Fruit fly (Drosophila melanogaster) whole organism, embryonic: Measurements from ENCODE around the gene Dis3l2.

Source experiments
- Atf6 ChIP-seq: fragments of 200-800 bp; sonication (Bioruptor generic); IDR thresholded peaks from 2 replicates; pipeline ENCODE4 v1.3.6; 2022; ENCODE audit warnings: missing biosample characterization, missing genetic modification characterization
- BEAF-32 ChIP-seq: fragments of 200-800 bp; sonication (Bioruptor generic); optimal IDR thresholded peaks from 3 replicates; lab custom pipeline; 2017; ENCODE audit warnings: missing biosample characterization, missing genetic modification characterization, mild to moderate bottlenecking, moderate library complexity, missing genetic modification reagents
- BtbVII ChIP-seq: fragments of 200-800 bp; sonication (Bioruptor generic); optimal IDR thresholded peaks from 3 replicates; lab custom pipeline; 2017; ENCODE audit warnings: missing biosample characterization, mild to moderate bottlenecking, missing genetic modification characterization
- C15 ChIP-seq: fragments of 200-800 bp; sonication (Bioruptor generic); IDR thresholded peaks from 3 replicates; pipeline ENCODE4 v1.3.6; 2022; ENCODE audit warnings: missing biosample characterization, missing genetic modification characterization
- CG11723 ChIP-seq: fragments of 200-800 bp; sonication (Bioruptor generic); optimal IDR thresholded peaks from 2 replicates; lab custom pipeline; 2017; ENCODE audit warnings: missing biosample characterization, mild to moderate bottlenecking, missing genetic modification characterization
- CG12744 ChIP-seq: fragments of 200-800 bp; sonication (Bioruptor generic); optimal IDR thresholded peaks from 2 replicates; lab custom pipeline; 2016; ENCODE audit warnings: missing biosample characterization, missing genetic modification characterization
- CG13775 ChIP-seq: fragments of 200-800 bp; sonication (Bioruptor generic); optimal IDR thresholded peaks from 3 replicates; lab custom pipeline; 2017; ENCODE audit warnings: missing biosample characterization, mild to moderate bottlenecking, missing genetic modification characterization
- CG14667 ChIP-seq: fragments of 200-800 bp; sonication (Bioruptor generic); IDR thresholded peaks from 2 replicates; pipeline ENCODE4 v1.3.6; 2022; ENCODE audit warnings: missing biosample characterization, missing genetic modification characterization
- CG15601 ChIP-seq: fragments of 200-800 bp; sonication (Bioruptor generic); optimal IDR thresholded peaks from 3 replicates; lab custom pipeline; 2019; ENCODE audit warnings: missing biosample characterization, mild to moderate bottlenecking, missing genetic modification characterization, moderate library complexity
- CG15696 ChIP-seq: fragments of 200-800 bp; sonication (Bioruptor generic); optimal IDR thresholded peaks from 2 replicates; lab custom pipeline; 2019; ENCODE audit warnings: missing biosample characterization, mild to moderate bottlenecking, missing genetic modification characterization, moderate library complexity
- CG1602 ChIP-seq: fragments of 200-800 bp; sonication (Bioruptor generic); optimal IDR thresholded peaks from 3 replicates; lab custom pipeline; 2016; ENCODE audit warnings: missing biosample characterization, missing genetic modification characterization
- CG1603 ChIP-seq: fragments of 200-800 bp; sonication (Bioruptor generic); optimal IDR thresholded peaks from 2 replicates; lab custom pipeline; 2019; ENCODE audit warnings: missing biosample characterization, mild to moderate bottlenecking, missing genetic modification characterization, moderate library complexity
- CG17385 ChIP-seq: fragments of 200-800 bp; sonication (Bioruptor generic); optimal IDR thresholded peaks from 3 replicates; lab custom pipeline; 2018; ENCODE audit warnings: missing biosample characterization, mild to moderate bottlenecking, missing genetic modification characterization
- CG17829 ChIP-seq: fragments of 200-800 bp; optimal IDR thresholded peaks from 2 replicates; lab custom pipeline; 2019; ENCODE audit warnings: missing biosample characterization, mild to moderate bottlenecking, missing genetic modification characterization, moderate library complexity
- CG2129 ChIP-seq: fragments of 200-800 bp; sonication (Bioruptor generic); IDR thresholded peaks from 2 replicates; pipeline ENCODE4 v1.3.6; 2022; ENCODE audit warnings: missing biosample characterization, missing genetic modification characterization; ENCODE audit not compliant: partially characterized antibody
- CG3163 ChIP-seq: fragments of 200-800 bp; sonication (Bioruptor generic); optimal IDR thresholded peaks from 3 replicates; lab custom pipeline; 2016; ENCODE audit warnings: missing biosample characterization, missing genetic modification characterization
- CG3995 ChIP-seq: fragments of 200-800 bp; sonication (Bioruptor generic); optimal IDR thresholded peaks from 3 replicates; lab custom pipeline; 2016; ENCODE audit warnings: missing biosample characterization, missing genetic modification characterization
- CG5180 ChIP-seq: fragments of 200-800 bp; sonication (Bioruptor generic); optimal IDR thresholded peaks from 3 replicates; lab custom pipeline; 2017; ENCODE audit warnings: missing biosample characterization, missing genetic modification characterization, mild to moderate bottlenecking, moderate library complexity, missing genetic modification reagents
- CG5953 ChIP-seq: fragments of 200-800 bp; sonication (Bioruptor generic); IDR thresholded peaks from 2 replicates; pipeline ENCODE4 v1.3.6; 2022; ENCODE audit warnings: missing biosample characterization, missing genetic modification characterization
- CG6175 ChIP-seq: fragments of 200-800 bp; sonication (Bioruptor generic); IDR thresholded peaks from 3 replicates; pipeline ENCODE4 v1.3.6; 2022; ENCODE audit warnings: missing biosample characterization, missing genetic modification characterization
- CG6272 ChIP-seq: fragments of 200-800 bp; sonication (Bioruptor generic); IDR thresholded peaks from 2 replicates; pipeline ENCODE4 v1.3.6; 2022; ENCODE audit warnings: missing biosample characterization, missing genetic modification characterization
- CG7271 ChIP-seq: fragments of 200-800 bp; sonication (Bioruptor generic); optimal IDR thresholded peaks from 2 replicates; lab custom pipeline; 2018; ENCODE audit warnings: missing biosample characterization, mild to moderate bottlenecking, missing genetic modification characterization, moderate library complexity
- CG7839 ChIP-seq: fragments of 200-800 bp; sonication (Bioruptor generic); optimal IDR thresholded peaks from 3 replicates; lab custom pipeline; 2018; ENCODE audit warnings: missing biosample characterization, mild to moderate bottlenecking, missing genetic modification characterization, moderate library complexity
- CG8388 ChIP-seq: fragments of 200-800 bp; sonication (Bioruptor generic); optimal IDR thresholded peaks from 2 replicates; lab custom pipeline; 2019; ENCODE audit warnings: missing biosample characterization, mild to moderate bottlenecking, missing genetic modification characterization, moderate library complexity
- CG9437 ChIP-seq: fragments of 200-800 bp; sonication (Bioruptor generic); optimal IDR thresholded peaks from 2 replicates; lab custom pipeline; 2018; ENCODE audit warnings: missing biosample characterization, mild to moderate bottlenecking, missing genetic modification characterization
- CG9932 ChIP-seq: fragments of 200-800 bp; sonication (Bioruptor generic); IDR thresholded peaks from 2 replicates; pipeline ENCODE4 v1.3.6; 2022; ENCODE audit warnings: missing biosample characterization, missing genetic modification characterization
- CkIIα-i1 ChIP-seq: fragments of 200-800 bp; sonication (Bioruptor generic); IDR thresholded peaks from 2 replicates; pipeline ENCODE4 v1.3.6; 2022; ENCODE audit warnings: missing biosample characterization, missing genetic modification characterization
- Dip2 ChIP-seq: fragments of 200-800 bp; sonication (Bioruptor generic); IDR thresholded peaks from 2 replicates; pipeline ENCODE4 v1.3.6; 2022; ENCODE audit warnings: missing biosample characterization, missing genetic modification characterization
- Doc2 ChIP-seq: fragments of 200-800 bp; sonication (Bioruptor generic); IDR thresholded peaks from 2 replicates; pipeline ENCODE4 v1.3.6; 2022; ENCODE audit warnings: missing biosample characterization, missing genetic modification characterization
- Gsc ChIP-seq: fragments of 200-800 bp; sonication (Bioruptor generic); IDR thresholded peaks from 2 replicates; pipeline ENCODE4 v1.3.6; 2022; ENCODE audit warnings: missing biosample characterization, missing genetic modification characterization
- Hr39 ChIP-seq: fragments of >200 bp; optimal IDR thresholded peaks from 2 replicates; lab custom pipeline; 2017
- Mes4 ChIP-seq: fragments of 200-800 bp; sonication (Bioruptor generic); optimal IDR thresholded peaks from 2 replicates; lab custom pipeline; 2016; ENCODE audit warnings: missing biosample characterization, missing genetic modification characterization
- Mrtf ChIP-seq: fragments of 200-800 bp; sonication (Bioruptor generic); IDR thresholded peaks from 3 replicates; pipeline ENCODE4 v1.3.6; 2022; ENCODE audit warnings: missing biosample characterization, missing genetic modification characterization
- Spps ChIP-seq: fragments of 200-800 bp; sonication (Bioruptor generic); optimal IDR thresholded peaks from 2 replicates; lab custom pipeline; 2018; ENCODE audit warnings: missing biosample characterization, mild to moderate bottlenecking, missing genetic modification characterization
- Taf1 ChIP-seq: fragments of 200-800 bp; sonication (Bioruptor generic); IDR thresholded peaks from 2 replicates; pipeline ENCODE4 v1.3.6; 2022; ENCODE audit warnings: missing biosample characterization, missing genetic modification characterization
- ato ChIP-seq: fragments of 200-800 bp; sonication (Bioruptor generic); IDR thresholded peaks from 2 replicates; pipeline ENCODE4 v1.3.6; 2022; ENCODE audit warnings: missing biosample characterization, missing genetic modification characterization; ENCODE audit not compliant: partially characterized antibody
- bcd ChIP-seq: fragments of 200-800 bp; sonication (Bioruptor generic); optimal IDR thresholded peaks from 2 replicates; lab custom pipeline; 2017; ENCODE audit warnings: missing biosample characterization, mild to moderate bottlenecking, missing genetic modification characterization
- danr ChIP-seq: fragments of 200-800 bp; sonication (Bioruptor generic); IDR thresholded peaks from 2 replicates; pipeline ENCODE4 v1.3.6; 2022; ENCODE audit warnings: missing biosample characterization, missing genetic modification characterization
- esg ChIP-seq: fragments of 200-800 bp; sonication (Bioruptor generic); conservative IDR thresholded peaks from 2 replicates; pipeline ENCODE4 v1.3.6; 2022; ENCODE audit warnings: missing biosample characterization, missing genetic modification characterization
- eve ChIP-seq, 2 experiments: fragments of >200 bp; optimal IDR thresholded peaks; 2 replicates each; lab custom pipeline; 2017; ENCODE audit warnings: missing biosample characterization in 2 of 2, missing genetic modification characterization in 2 of 2
- ftz-f1 ChIP-seq: fragments of 200-800 bp; sonication (Bioruptor generic); optimal IDR thresholded peaks from 2 replicates; lab custom pipeline; 2016; ENCODE audit warnings: missing biosample characterization, missing genetic modification characterization
- jumu ChIP-seq: fragments of 200-800 bp; sonication (Bioruptor generic); optimal IDR thresholded peaks from 3 replicates; lab custom pipeline; 2016; ENCODE audit warnings: missing biosample characterization, missing genetic modification characterization
- lov ChIP-seq, 2 experiments: fragments of 200-800 bp in 1 of 2; fragments of >200 bp in 1 of 2; sonication (Bioruptor generic) in 1 of 2; IDR thresholded peaks in 1 of 2; optimal IDR thresholded peaks in 1 of 2; 2 replicates in 1 of 2; 3 replicates in 1 of 2; pipeline versions ENCODE4 v1.3.6 to Lab custom; 2017 to 2022; ENCODE audit warnings: missing biosample characterization in 1 of 2, missing genetic modification characterization in 1 of 2
- peb ChIP-seq: fragments of 200-800 bp; sonication (Bioruptor generic); IDR thresholded peaks from 2 replicates; pipeline ENCODE4 v1.3.6; 2022; ENCODE audit warnings: missing biosample characterization, missing genetic modification characterization
- seq ChIP-seq: fragments of 200-800 bp; sonication (Bioruptor generic); IDR thresholded peaks from 2 replicates; pipeline ENCODE4 v1.3.6; 2022; ENCODE audit warnings: missing biosample characterization, missing genetic modification characterization
- sima ChIP-seq: fragments of 200-800 bp; sonication (Bioruptor generic); optimal IDR thresholded peaks from 2 replicates; lab custom pipeline; 2016; ENCODE audit warnings: missing biosample characterization, missing genetic modification characterization
- tll ChIP-seq, 2 experiments: fragments of 200-800 bp in 1 of 2; fragments of >200 bp in 1 of 2; sonication (Bioruptor generic) in 1 of 2; optimal IDR thresholded peaks; 2 replicates each; lab custom pipeline; 2017 to 2019; ENCODE audit warnings: missing biosample characterization in 2 of 2, missing genetic modification characterization in 2 of 2, mild to moderate bottlenecking in 1 of 2, moderate library complexity in 1 of 2
- toy ChIP-seq: fragments of 200-800 bp; sonication (Bioruptor generic); IDR thresholded peaks from 2 replicates; pipeline ENCODE4 v1.3.6; 2022; ENCODE audit warnings: missing biosample characterization, missing genetic modification characterization
- twi ChIP-seq: fragments of 200-800 bp; optimal IDR thresholded peaks from 2 replicates; lab custom pipeline; 2019; ENCODE audit warnings: missing biosample characterization, mild to moderate bottlenecking, missing genetic modification characterization, moderate library complexity

Gene Dis3l2

DNA sequence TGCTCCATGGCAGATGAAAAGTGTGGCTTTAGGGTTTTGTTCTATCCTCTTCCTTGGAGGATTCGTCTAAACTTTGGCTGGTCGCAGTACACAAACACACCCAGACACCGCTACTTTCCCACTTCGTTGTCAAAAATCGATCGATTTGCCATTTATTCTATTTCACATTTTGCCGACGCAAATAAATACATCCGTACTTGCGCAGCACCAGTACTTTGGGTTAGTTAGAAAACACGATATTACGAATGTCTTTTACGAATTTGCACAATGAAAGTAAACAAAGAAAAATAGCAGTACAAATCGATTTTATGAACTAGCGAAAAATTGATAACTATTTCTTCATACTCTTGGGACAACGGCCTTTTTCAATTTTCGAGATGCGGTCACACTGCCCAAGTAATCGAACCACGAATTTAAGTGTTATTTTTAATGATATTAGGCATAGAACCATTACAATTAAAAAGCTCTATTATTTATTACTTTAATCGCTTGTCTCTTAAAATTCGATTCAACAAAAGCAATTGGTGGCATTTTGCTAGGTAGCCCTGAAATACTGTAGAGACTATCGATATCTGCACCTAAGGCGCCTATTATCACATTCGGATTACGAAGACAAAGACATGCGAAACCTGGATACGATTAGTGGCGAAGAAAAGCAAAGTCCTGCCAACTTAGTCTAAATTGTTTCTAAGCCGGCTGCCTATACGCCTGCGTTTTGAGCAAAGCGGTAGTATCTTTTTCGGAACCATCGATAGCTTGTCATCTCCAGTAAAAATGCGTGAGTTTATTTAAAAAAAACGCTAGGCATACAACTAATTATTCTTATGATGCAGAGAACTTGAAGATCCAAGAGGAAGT, 45.3 kb downstream of the Dis3l2 start, which contains the start of the genes DIP2 and wac (continued):
- TF ChIP-seq Dip2 (GFP tag; lab: Robert Waterston, UW): no peak
- TF ChIP-seq CG1603 (tag; lab: Kevin White, UChicago): peak; percentile 74
- TF ChIP-seq CG9437 (GFP tag; lab: Kevin White, UChicago): peak; percentile 18
- peak; percentile 53 for TF ChIP-seq CG17385
- TF ChIP-seq CG11723 (GFP tag; lab: Kevin White, UChicago): peak; percentile 28
- peak; percentile 72 for TF ChIP-seq CG13775 (GFP tag; lab: Kevin White, UChicago)
- no peak for TF ChIP-seq twi (tag; lab: Kevin White, UChicago)
- peak; percentile 75 for TF ChIP-seq CG3163 (GFP tag; lab: Kevin White, UChicago)
- TF ChIP-seq Doc2 (GFP tag; lab: Robert Waterston, UW): no peak
- no peak for TF ChIP-seq tll (GFP tag; optimal IDR thresholded peaks at IDR 0.05; lab: Kevin White, UChicago)
- peak; percentile 93 for TF ChIP-seq jumu (GFP tag; lab: Kevin White, UChicago)
- peak; percentile 13 for TF ChIP-seq Spps
- TF ChIP-seq CG14667 (GFP tag; lab: Robert Waterston, UW): no peak
- TF ChIP-seq CG8388 (GFP tag; lab: Kevin White, UChicago): peak; percentile 28
- peak; percentile 26 for TF ChIP-seq ftz-f1
- TF ChIP-seq CG15696: peak; percentile 55
- TF ChIP-seq CG17829: peak; percentile 76
- no peak for TF ChIP-seq CG7839 (tag; lab: Kevin White, UChicago)
- TF ChIP-seq ato (GFP tag; lab: Robert Waterston, UW): peak; percentile 68
- TF ChIP-seq BtbVII: peak; percentile 39
- no peak for TF ChIP-seq C15 (GFP tag; lab: Robert Waterston, UW)
- TF ChIP-seq BEAF-32 (GFP tag; lab: Kevin White, UChicago): peak; percentile 96
- peak; percentile 49 for TF ChIP-seq CG5953
- TF ChIP-seq Mes4: peak; percentile 78
- TF ChIP-seq CG6272 (GFP tag; lab: Robert Waterston, UW): peak; percentile 77
- TF ChIP-seq Mrtf (GFP tag; lab: Robert Waterston, UW): peak; percentile 42; the same call in 1 of the 3 replicates
- TF ChIP-seq CG5180 (GFP tag; lab: Kevin White, UChicago): no peak
- no peak for TF ChIP-seq Gsc (GFP tag; lab: Robert Waterston, UW)
- TF ChIP-seq CG6175 (GFP tag; lab: Robert Waterston, UW): peak; percentile 50; the same call in 2 of the 3 replicates
- no peak for TF ChIP-seq Hr39 (lab: Kevin White, UChicago)
- peak; percentile 82 for TF ChIP-seq bcd (GFP tag; lab: Kevin White, UChicago)
- TF ChIP-seq Taf1: peak; percentile 20; the same call in 1 of the 2 replicates
- TF ChIP-seq CG2129 (GFP tag; lab: Robert Waterston, UW): peak; percentile 55
- no peak for TF ChIP-seq CG7271 (tag; lab: Kevin White, UChicago)
- TF ChIP-seq CG12744 (GFP tag; lab: Kevin White, UChicago): peak; percentile 67
- TF ChIP-seq lov (optimal IDR thresholded peaks at IDR 0.05; lab: Kevin White, UChicago): no peak
- no peak for TF ChIP-seq lov (GFP tag; IDR thresholded peaks at IDR 0.05; lab: Robert Waterston, UW)
- no peak for TF ChIP-seq eve (GFP tag; optimal IDR thresholded peaks at IDR 0.05; lab: Kevin White, UChicago)
- TF ChIP-seq CG3995 (GFP tag; lab: Kevin White, UChicago): peak; percentile 45
- peak; percentile 45; the same call in 1 of the 2 replicates for TF ChIP-seq esg (GFP tag; lab: Robert Waterston, UW)
- no peak for TF ChIP-seq Atf6 (GFP tag; lab: Robert Waterston, UW)
- TF ChIP-seq toy (GFP tag; lab: Robert Waterston, UW): no peak
- peak; percentile 94 for TF ChIP-seq CG9932 (GFP tag; lab: Robert Waterston, UW)
- TF ChIP-seq danr (GFP tag; lab: Robert Waterston, UW): no peak
- no peak; the same call in 1 of the 2 replicates for TF ChIP-seq seq (GFP tag; lab: Robert Waterston, UW)
- TF ChIP-seq CG15601 (tag; lab: Kevin White, UChicago): peak; percentile 71
- TF ChIP-seq sima: no peak
- peak; percentile 42 for TF ChIP-seq CG1602
- no peak for TF ChIP-seq peb (GFP tag; lab: Robert Waterston, UW)
- TF ChIP-seq CkIIα-i1 (GFP tag; lab: Robert Waterston, UW): no peak
